Worm (Caenorhabditis elegans): ENCODE measurements around the gene H04D03.6.
"Not testable (repeated sequence)": the region's sequence is repeated elsewhere in the genome, so short reads cannot be mapped to it uniquely, and the experiment has no call there.

DNA sequence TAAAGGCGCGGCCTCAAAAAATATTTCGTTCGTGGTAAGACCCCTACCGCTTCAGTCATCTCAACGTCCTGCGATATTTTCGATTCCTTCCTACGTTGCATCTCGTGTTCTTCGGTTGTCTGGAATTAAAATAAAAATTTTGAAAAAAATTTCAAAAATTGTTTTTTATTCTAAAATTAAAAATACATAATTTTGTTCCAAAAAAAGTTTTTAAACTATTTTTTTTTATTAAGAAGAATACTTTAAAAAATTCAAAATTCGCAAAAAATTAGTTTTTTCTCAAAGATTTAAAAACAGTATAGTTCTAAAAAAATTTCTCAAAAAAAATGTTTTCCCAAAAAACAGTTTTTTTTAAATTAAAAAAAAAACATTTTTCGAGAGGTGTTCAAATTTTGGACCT is at the start of gene H04D03.6:
- TF ChIP-seq ceh-14 (tag; optimal IDR thresholded peaks at IDR 0.05); unc-3 (GFP tag; conservative IDR thresholded peaks at IDR 0.05); unc-3 (tag; optimal IDR thresholded peaks at IDR 0.05); lim-6 (tag; optimal IDR thresholded peaks at IDR 0.05); fkh-6 (tag; optimal IDR thresholded peaks at IDR 0.05); C08G9.2 (tag; optimal IDR thresholded peaks at IDR 0.05); ceh-9 (tag; optimal IDR thresholded peaks at IDR 0.05); fkh-10 (GFP tag; optimal IDR thresholded peaks at IDR 0.05); pqm-1 (tag; optimal IDR thresholded peaks at IDR 0.05); pax-1 (tag; optimal IDR thresholded peaks at IDR 0.05); unc-42 (tag; optimal IDR thresholded peaks at IDR 0.05): not testable (repeated sequence)

Measured in whole organism, late embryonic.